Worm (Caenorhabditis elegans): ENCODE data around the gene pals-17.

- TF ChIP-seq nhr-25 (tag; optimal IDR thresholded peaks at IDR 0.05), result peak; percentile 84
- TF ChIP-seq ceh-16 (tag; optimal IDR thresholded peaks at IDR 0.05), result peak; percentile 79
- TF ChIP-seq dmd-4 (tag; optimal IDR thresholded peaks at IDR 0.05), result no peak
- TF ChIP-seq blmp-1 (tag; optimal IDR thresholded peaks at IDR 0.05; ENCODE audit: insufficient read depth), result peak; percentile 2
- TF ChIP-seq snpc-4 (tag; optimal IDR thresholded peaks at IDR 0.05), result peak; percentile 59
- peak; percentile 40 for TF ChIP-seq ama-1 (optimal IDR thresholded peaks at IDR 0.05)
- TF ChIP-seq zag-1 (tag; optimal IDR thresholded peaks at IDR 0.05), result peak; percentile 14
These were observed 27.1 kb upstream of the pals-17 start for ce11 chrIII:1418709-1419108.

All from whole organism, L2 larva.